Fruit fly (Drosophila melanogaster) whole organism, larva: Measurements from ENCODE around the gene Kap3.

Experiments
- noc ChIP-seq: fragments of 200-800 bp; sonication (Bioruptor generic); optimal IDR thresholded peaks from 3 replicates; lab custom pipeline; 2019; ENCODE audit warnings: missing biosample characterization, mild to moderate bottlenecking, missing genetic modification characterization, moderate library complexity

The Kap3 gene

DNA sequence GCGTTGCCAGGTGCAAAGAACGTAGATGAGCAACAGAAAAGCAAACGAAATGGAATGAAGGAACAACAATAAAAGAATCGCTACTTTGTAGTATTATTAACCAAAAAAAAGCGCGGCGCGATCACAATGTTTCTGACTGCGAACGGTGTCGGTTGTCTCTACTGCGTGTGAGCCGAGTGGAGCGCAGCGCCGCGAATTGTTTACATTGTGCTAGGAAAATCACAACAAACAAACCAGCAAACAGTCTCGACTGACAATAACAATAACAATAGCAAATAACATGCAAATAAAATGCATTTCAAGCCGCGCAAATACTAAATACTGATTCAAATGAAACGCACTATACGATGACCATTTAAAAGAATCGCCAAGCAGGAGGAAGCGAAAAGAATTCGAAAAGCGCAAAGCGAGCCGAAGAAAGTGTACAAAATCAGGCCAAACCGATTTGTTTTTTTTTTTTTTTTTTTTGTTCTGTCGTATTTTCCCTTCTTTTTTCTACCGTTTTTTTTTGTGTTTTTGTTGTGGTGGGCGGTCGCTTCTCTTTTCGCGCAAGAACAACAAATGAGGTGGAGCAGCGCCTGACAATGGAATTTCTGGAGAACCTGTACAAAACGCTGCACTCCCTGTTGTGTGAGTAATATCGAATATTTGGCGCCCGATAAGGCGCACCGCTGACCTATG, at the start of gene Kap3, which contains the start of gene CG34348:
Gene Kap3, minus strand, starts transcription at position 217 of the 681 bp plus-strand sequence.
Gene CG34348, plus strand, starts transcription at position 6 of the 681 bp plus-strand sequence.
- no peak for TF ChIP-seq noc (tag; lab: Kevin White, UChicago)

DNA sequence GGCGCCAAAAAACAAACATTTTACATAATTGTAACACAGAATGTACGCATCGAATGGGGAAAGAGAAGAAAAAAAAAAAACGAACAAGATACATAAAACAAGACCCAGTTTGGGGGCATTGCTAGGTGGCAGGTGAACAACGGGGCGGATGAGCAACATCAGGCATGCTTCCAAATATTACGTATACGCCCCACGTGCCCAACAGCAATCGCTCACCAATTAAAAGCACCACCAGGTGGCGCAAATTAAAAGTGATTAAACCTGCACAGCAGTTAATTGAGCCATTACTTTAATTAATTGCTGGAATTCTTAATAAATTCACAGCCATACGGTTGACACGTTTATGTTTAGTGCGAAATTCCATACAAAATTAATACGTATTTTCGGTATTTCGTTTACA, 45.6 kb upstream of the Kap3 start:
- no peak for TF ChIP-seq noc (tag; lab: Kevin White, UChicago)

DNA sequence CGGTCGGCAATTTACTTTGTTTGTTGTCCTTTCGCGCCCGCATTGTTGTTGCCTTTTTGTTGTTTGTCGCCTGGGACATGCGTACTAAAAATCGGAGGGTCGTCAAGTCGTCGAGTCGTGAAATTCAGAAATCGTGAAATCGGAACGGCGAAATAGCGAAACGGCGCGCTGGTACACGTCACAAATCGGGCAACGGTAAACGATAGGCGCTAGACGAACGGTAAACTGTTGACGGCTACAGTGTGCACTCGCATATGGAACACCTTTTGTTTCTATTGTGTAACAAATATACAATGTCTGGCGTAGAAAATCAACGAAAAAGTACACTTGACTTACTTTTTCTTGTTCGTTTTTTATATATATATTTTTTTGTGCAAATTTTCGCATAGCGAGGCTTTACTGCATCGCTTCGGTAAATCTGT, 44.1 kb upstream of the Kap3 start:
- peak; percentile 45 for TF ChIP-seq noc (tag; lab: Kevin White, UChicago)

- no peak for TF ChIP-seq noc (tag; lab: Kevin White, UChicago)
Observed at dm6 chrX:11383530-11383929, 43.6 kb upstream of the Kap3 start.

DNA sequence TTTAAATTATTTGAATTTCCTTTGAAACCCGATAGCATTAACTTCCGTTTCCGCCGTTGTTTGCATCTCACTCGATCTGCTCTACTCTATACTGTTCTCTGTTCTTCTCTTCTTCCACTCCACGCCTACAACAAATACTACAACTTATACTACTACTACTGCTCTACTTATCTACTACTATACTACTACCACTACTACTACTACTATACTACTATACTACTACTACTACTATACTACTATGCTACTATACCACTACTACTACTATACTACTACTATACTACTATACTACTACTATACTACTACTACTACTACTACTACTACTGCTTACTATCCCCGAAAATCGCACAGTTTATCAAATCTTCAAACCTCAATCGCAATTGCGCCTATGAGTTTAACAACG, 42.7 kb upstream of the Kap3 start:
- TF ChIP-seq noc (tag; lab: Kevin White, UChicago) = no peak

DNA sequence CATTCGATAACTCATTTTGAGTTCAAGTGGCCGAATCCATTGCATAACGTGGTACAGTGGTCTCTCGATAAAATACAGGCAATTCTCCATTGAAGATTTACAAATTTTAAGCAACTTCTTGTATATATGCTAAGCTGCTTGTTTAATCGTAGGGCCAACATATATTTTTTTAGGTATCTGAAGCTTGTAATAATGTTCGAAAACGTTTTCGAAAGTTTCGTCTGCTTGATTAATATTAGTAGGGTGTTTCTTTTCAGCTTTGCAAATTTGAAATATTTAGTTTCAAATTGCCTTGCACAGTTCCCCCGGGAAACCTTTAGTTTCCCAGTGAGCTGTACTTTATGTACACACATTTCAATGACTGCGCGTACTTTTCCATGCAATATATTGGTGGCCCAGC, 39.9 kb upstream of the Kap3 start:
- TF ChIP-seq noc (tag; lab: Kevin White, UChicago) = no peak

DNA sequence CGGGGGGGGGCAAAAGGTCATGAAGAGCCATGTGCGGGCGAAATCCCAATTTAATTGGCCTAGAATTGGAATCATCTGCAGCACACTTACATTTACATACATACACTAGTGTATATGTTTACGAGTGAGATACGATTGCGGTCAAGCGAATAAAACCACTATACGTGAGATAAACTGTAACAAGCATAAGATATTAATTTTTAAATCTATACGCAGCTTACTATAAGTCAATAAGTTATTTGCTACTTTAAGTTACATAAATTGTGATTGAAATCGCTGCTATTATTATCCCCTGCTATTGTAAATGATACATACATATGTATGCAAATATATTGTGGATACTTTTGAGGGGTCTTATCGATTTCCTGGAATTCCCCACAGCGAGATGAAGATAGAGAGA, 39.3 kb upstream of the Kap3 start:
- TF ChIP-seq noc (tag; lab: Kevin White, UChicago) = no peak

dm6 chrX:11378388-11378787, 38.5 kb upstream of the Kap3 start:
- no peak for TF ChIP-seq noc (tag; lab: Kevin White, UChicago)

DNA sequence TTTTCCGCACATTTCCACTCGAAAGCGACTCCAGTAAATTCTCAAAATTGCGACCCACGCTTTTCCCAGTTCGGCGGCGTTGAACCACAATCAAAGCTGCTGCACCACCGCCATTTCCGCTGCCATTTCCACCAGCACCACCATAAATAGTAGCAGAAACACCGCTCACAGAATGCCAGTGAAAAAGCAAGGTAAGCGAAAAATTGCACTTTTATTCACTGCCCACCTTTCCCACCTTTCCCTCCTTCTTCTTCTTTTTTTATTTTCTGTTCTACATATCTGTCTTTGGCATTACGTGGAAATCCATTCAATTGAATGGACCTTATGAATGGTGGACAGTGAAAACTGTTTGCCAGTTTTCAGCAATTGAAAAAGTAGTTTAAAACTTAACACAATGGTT, 34.4 kb upstream of the Kap3 start:
- no peak for TF ChIP-seq noc (tag; lab: Kevin White, UChicago)

dm6 chrX:11372764-11373712, 33.2 kb upstream of the Kap3 start:
- TF ChIP-seq noc (tag; lab: Kevin White, UChicago) = no peak

DNA sequence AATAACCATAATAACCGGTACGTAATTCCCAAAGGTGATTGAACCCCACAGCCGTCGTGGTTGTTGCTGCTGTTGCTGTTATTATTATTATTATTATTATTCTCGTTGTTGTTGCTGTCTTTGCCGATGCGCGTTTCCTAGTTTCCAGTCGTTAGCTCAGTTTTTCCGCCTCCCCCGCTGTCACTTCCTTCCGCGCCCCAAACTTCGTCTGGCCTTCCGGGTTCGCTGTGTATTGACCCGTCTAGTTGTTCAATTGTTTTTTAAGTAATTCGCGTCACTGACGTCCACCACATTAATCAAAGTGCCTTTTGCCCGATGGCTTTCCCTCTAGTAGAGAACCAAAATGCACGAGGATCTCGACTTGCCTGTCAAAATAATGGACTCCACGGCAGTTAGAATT, 31.7 kb upstream of the Kap3 start:
- TF ChIP-seq noc (tag; lab: Kevin White, UChicago) = no peak

DNA sequence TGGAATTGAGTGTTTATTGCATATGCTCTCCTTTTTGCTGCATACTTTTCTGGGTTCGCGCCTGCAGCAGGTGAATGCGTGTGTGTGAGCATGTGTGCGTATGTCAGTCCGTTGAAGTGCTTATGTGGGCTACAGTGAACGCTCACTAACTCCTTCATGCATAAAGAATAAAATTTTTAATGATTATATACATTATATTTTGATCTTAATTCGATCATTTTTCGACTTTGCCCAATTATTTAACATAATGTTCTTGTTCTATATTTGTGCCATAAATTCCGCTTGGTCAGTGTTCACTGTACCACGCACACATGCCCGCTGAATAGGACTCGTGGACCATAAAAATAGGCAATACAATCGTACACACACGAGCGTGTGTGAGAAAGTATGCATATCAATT, 30.9 kb upstream of the Kap3 start:
- no peak for TF ChIP-seq noc (tag; lab: Kevin White, UChicago)

- TF ChIP-seq noc (tag; lab: Kevin White, UChicago) = no peak
Observed at dm6 chrX:11369374-11369773, 29.5 kb upstream of the Kap3 start, which contains the start of gene dlg1. Gene dlg1, plus strand, starts transcription at chrX:11369665.

DNA sequence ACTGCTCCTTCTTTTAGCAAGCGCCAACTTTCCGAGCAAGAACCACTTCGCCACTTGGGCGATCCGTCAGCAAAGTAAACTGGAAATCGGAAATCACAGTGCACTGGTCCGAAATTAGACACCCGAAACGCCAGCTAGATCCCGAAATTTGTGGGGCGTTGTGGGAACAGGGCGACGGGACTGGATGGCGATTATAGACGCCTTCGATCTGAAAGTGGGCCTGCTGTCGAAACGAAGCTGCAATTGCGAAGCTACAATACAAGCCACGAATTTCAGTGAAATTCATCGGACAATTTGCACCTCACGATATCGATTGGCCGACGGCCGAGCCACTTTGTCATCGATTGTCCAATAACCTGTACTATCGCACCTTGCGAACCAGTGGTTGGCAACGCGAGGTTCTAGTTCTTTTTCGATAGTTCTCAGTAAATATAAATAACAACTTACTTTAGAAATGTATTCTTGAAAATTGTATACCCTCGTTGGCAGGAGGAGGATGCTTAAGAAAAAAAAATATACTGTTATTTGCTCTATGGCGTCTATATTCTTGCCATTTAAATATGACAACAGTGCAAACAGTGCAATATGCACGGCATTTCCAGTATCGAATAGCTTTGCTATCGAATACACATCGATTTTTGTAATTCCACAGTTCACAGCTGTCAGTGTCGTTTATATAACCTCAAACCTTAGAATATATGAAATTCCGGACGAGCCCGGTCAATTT, 28.1 kb upstream of the Kap3 start, which contains the start of the genes hop and Tim8:
Gene hop, minus strand, starts transcription at position 316 of the 727 bp plus-strand sequence.
Gene Tim8, plus strand, starts transcription at position 663 of the 727 bp plus-strand sequence.
- TF ChIP-seq noc (tag; lab: Kevin White, UChicago) = no peak

- no peak for TF ChIP-seq noc (tag; lab: Kevin White, UChicago)
Observed at dm6 chrX:11359081-11359481, 19.2 kb upstream of the Kap3 start, which contains the start of gene Pa1. Gene Pa1, plus strand, starts transcription at chrX:11359236.
